Worm (Caenorhabditis elegans) whole organism, L4/young adult: Measurements from ENCODE around the gene C13A2.10.
"Not testable (repeated sequence)": the region's sequence is repeated elsewhere in the genome, so short reads cannot be mapped to it uniquely, and the experiment has no call there.

Experiments used
- W03F9.2 ChIP-seq: fragments of 150-350 bp; optimal IDR thresholded peaks from 2 replicates; lab custom pipeline; 2014; ENCODE audit warnings: missing biosample characterization, missing genetic modification characterization
- dao-5 ChIP-seq: sonication (generic microtip); optimal IDR thresholded peaks from 2 replicates; lab custom pipeline; 2016; ENCODE audit warnings: missing genotype, missing genetic modification characterization, moderate library complexity, missing compliant biosample characterization
- him-1 ChIP-seq: sonication (generic microtip); optimal IDR thresholded peaks from 2 replicates; lab custom pipeline; 2016; ENCODE audit warnings: missing genotype, missing genetic modification reagents, missing genetic modification characterization, missing compliant biosample characterization

Gene C13A2.10

DNA sequence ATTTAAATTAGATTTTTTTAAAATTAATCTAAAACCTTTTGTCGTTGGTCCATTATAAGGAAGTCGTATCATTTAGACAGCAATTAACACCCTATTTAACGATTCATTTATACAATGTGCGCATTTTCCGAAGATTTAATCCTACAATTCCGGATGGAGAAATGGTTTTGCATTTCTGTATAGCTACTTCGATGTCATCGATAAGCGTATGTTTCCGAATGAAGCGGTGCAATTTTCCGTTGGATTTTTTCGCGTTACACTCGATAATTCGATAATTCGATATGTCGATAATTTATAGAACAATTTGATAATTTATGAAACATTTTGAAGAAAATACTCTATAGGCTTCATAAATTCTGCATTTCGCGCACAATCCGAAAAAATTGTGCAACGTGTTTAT lies at the start of gene C13A2.10:
C13A2.10 (minus strand) TSS at position 101 of the 400 bp plus-strand sequence.
- TF ChIP-seq W03F9.2 (no peak), him-1 (tag; lab: Kevin White, UChicago) (no peak)

DNA sequence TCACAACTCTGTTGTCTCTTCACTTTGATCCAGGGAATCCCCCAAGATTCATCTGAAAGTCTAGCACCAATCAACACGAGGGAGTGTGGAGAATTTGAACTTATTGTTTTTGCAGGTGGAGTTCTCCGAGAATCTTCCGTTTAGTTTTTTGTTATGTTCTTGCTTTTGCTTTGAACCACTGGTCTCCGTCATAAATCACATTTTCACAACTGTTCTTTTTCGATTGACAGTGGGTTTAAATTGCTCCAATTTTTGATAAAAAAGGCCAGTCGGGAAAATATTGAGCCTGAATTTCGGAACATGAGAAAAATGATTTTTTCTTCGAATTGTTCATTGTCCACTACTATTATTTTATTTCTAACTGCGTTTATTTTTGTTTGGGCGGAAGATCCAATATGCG lies 47.0 kb upstream of the C13A2.10 start, which contains the start of gene F10G2.10:
F10G2.10 (plus strand) TSS at position 301 of the 400 bp plus-strand sequence.
- no peak for TF ChIP-seq him-1 (tag; lab: Kevin White, UChicago)
- no peak for TF ChIP-seq W03F9.2

DNA sequence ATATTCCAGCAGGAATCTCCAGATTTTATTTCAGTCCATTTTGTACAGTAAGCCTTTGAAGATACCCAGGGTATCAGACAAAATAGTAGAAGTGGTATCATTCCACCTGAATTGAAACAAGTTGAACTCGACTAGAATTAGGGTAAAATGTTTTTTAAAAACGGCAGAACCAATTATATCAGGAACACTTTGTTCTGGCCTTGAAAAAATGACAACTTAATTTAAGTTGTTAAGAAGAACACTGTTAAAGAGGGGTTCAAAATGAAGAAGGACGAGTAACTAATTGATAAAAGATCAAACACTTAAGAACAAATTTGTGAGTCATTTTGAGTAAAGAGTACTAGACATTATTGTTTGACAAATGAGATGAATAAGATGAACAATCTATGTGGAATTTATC lies 46.0 kb upstream of the C13A2.10 start, which contains the start of gene lmd-4:
lmd-4 (minus strand) TSS at position 101 of the 400 bp plus-strand sequence.
- TF ChIP-seq W03F9.2: no peak
- no peak for TF ChIP-seq him-1 (tag; lab: Kevin White, UChicago)
- no peak for TF ChIP-seq dao-5 (tag; lab: Kevin White, UChicago)

DNA sequence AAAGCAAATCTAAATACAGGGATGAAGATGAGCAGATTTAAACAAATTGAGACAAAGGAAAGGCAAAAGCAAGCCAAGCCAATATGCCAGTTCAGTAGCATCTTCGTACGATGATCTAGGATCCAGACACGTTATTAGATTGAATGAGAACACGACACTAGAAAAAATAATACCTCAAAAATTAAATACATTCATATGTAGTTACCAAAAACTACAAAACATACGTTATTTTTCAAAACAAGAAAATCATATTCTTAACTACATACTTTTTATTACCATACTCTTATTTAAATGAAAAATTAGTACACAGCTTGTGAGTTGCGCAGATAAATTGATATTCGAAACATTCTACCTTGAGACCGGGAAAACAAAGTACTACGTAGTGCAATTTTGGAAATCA lies 38.3 kb upstream of the C13A2.10 start, which contains the start of gene srx-6:
srx-6 (minus strand) TSS at position 101 of the 400 bp plus-strand sequence.
- no peak for TF ChIP-seq dao-5 (tag; lab: Kevin White, UChicago)
- no peak for TF ChIP-seq him-1 (tag; lab: Kevin White, UChicago)
- no peak for TF ChIP-seq W03F9.2

DNA sequence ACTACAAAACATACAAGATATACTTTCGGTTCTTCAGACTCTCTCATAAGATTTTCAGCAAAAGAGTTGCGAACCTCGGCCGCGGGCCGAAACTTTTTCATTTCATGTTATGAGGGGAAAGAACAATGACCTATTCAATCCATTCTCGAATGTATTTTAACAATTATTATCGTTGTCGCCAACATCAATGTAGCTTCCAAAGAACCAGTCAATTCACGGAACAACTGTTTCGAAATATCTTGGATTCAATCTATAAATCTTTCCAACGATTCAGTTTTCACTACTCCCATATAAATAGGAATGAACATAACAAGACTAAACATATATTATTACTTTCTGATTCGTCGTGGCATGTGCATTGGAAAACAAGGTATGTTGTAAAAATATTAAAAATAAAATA lies 32.2 kb upstream of the C13A2.10 start, which contains the start of gene F07G11.1:
F07G11.1 (plus strand) TSS at position 301 of the 400 bp plus-strand sequence.
- TF ChIP-seq dao-5 (tag; lab: Kevin White, UChicago) (no peak), W03F9.2 (no peak), him-1 (tag; lab: Kevin White, UChicago) (no peak)

DNA sequence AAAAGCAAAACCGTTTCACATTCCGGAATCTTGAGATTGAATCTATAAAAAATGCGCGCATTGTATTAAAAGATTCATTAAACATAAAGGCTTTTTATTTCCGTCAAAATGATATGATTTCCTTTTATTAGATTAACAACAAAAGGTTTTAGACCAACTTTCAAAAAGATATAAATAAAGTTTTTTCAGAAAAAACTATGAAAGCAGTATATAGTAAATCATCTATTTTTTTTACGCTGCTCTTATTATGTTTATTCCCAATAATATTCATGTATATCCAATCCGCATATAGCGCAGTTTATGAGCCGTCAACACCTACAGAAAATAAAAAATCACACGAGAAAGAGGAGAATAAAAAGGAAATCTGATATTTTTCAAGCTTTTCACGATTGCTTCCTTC lies 29.6 kb upstream of the C13A2.10 start, which contains the start of gene F07G11.2:
F07G11.2 (plus strand) TSS at position 301 of the 400 bp plus-strand sequence.
- not testable (repeated sequence) for TF ChIP-seq him-1 (tag; lab: Kevin White, UChicago); dao-5 (tag; lab: Kevin White, UChicago); W03F9.2

DNA sequence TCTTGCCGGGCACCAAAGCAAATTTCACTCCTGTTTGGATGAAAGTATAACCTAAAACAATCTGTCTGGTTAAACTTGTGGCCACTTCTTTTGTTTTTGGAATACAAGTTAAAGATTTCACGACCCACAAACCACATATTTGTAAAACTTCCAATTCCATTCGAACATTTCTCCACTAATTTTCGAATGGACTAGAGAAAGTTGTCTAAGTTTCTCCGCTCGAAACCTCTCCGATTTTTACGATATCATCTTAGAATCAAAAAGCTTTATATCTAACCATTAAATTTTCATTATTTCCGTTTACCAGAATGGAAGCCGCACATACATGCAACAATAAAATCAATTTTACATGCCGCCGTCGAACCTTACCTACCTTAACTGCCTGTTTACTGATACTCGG lies 23.6 kb upstream of the C13A2.10 start, which contains the start of gene F07G11.3:
F07G11.3 (plus strand) TSS at position 301 of the 400 bp plus-strand sequence.
- no peak for TF ChIP-seq him-1 (tag; lab: Kevin White, UChicago)
- TF ChIP-seq W03F9.2: no peak
- TF ChIP-seq dao-5 (tag; lab: Kevin White, UChicago): no peak

DNA sequence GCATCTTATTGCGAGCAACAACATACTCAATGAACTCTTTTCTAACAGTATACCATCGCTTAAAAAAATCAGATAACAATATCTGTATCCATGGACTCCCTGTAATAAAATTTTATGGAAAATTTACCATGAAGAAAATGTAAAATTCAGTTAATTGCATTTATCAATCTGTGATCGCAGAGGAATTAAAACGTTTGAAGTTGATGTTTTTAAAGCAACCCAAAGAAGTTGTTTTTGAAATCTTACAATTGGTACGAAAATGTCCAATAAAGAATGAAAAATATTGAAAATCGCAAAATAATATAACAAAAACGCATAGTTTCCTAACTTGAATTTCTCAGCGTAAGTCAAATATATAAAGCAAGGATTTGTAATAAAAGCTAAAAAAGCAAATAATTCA lies 22.4 kb upstream of the C13A2.10 start, which contains the start of gene srj-32:
srj-32 (minus strand) TSS at position 101 of the 400 bp plus-strand sequence.
- TF ChIP-seq W03F9.2 (no peak), him-1 (tag; lab: Kevin White, UChicago) (no peak), dao-5 (tag; lab: Kevin White, UChicago) (no peak)

DNA sequence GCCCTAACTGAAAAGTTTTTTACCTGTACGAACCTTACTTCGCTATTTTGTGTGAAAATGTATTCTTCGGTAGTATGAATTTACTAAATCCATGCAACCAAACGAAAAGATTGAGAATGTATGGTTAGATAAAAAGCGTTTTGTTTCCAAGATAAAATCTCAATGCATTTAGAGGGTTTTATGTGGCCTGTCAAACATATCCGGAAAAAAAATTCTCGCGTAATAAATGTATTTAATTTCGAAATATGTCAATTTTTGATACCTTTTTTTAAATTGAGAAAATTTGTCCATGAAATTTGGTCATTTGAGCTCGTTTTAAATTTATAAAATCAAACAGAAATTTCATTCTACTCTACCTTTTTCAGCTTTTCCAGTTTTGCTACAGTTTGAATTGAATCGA lies 20.4 kb upstream of the C13A2.10 start, which contains the start of gene F07G11.4:
F07G11.4 (minus strand) TSS at position 101 of the 400 bp plus-strand sequence.
- TF ChIP-seq dao-5 (tag; lab: Kevin White, UChicago) (no peak), W03F9.2 (no peak), him-1 (tag; lab: Kevin White, UChicago) (no peak)

DNA sequence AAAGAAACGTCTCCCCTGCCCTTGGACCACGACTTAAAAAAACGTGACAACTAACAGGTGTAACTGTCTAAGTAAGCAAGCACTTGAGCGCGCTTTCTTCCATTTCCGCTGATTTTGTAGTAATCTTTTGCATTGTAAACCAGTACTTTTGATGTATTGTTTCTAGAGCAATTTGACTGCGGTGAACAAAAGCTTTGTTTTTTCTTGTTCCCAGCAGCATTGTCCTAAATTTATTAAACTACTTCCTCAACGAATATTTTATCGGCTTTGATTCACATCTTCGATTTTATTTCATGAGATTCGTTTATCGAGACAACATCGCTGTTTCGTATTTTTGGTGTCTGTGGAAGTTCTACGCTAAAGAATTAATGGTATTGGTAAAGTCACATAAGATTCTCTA lies 13.8 kb upstream of the C13A2.10 start, which contains the start of gene C13A2.1:
C13A2.1 (plus strand) TSS at position 301 of the 400 bp plus-strand sequence.
- TF ChIP-seq dao-5 (tag; lab: Kevin White, UChicago) (no peak), W03F9.2 (no peak), him-1 (tag; lab: Kevin White, UChicago) (no peak)

DNA sequence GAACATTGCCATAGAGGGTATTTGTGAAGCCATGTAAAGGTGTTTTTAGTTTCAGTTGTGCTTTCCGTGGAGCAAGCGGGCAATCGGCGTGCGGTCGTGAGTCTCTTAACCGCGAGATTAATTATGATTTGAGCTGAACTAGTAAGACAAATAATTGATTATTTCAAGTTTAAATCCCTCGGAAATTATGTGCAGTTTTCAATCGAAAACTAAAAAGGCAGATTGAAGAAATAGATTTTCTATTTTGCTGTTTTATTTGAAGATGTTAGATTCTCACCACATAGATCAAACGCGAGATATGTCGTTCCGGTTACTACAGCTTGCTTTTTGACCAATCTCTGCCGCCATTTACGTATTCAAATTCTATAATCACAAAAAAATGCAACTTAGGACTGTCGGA lies 7.1 kb upstream of the C13A2.10 start, which contains the start of gene C13A2.3:
C13A2.3 (plus strand) TSS at position 301 of the 400 bp plus-strand sequence.
- TF ChIP-seq him-1 (tag; lab: Kevin White, UChicago): no peak

DNA sequence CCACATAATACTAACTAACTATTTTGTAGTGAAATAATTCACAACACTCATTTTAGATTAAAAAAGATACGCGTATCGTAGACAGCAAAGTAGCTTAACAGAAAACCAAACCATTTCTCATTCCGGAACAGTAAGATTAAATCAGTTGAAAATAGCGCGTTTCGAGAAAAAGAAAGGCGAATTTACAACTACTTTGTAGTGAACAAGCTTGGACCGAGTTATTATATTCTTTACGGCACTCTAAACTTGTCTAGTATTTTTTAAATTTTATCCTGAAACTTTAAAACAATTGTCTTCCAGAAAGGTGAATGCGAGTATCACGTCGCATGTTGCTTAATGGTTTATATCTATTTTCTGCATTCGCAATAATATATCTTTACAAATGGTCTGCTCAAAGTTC lies 4.2 kb upstream of the C13A2.10 start, which contains the start of gene C13A2.4:
C13A2.4 (plus strand) TSS at position 301 of the 400 bp plus-strand sequence.
- no peak for TF ChIP-seq him-1 (tag; lab: Kevin White, UChicago)
- no peak for TF ChIP-seq dao-5 (tag; lab: Kevin White, UChicago)
- no peak for TF ChIP-seq W03F9.2

DNA sequence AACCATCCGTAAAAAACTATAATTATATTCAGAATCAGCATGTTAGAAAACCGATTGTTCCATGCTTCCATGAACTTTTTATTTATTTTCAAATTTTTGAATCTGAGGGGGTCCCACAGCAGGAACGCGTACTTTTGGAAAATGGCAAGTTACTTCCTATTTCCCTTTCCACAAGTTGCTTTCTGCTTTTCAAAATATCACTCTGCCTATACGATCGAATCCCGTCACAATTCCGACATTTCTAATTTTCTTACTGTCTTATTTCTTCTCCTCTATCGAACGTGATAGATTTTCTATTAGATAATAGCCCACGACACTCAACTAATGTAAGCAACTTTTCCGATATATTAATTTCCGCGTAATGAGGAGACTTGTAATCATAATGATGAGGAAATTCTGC lies 599 bp upstream of the C13A2.10 start, which contains the start of gene C13A2.5:
C13A2.5 (plus strand) TSS at position 301 of the 400 bp plus-strand sequence.
- TF ChIP-seq him-1 (tag; lab: Kevin White, UChicago) (no peak), W03F9.2 (no peak), dao-5 (tag; lab: Kevin White, UChicago) (no peak)

DNA sequence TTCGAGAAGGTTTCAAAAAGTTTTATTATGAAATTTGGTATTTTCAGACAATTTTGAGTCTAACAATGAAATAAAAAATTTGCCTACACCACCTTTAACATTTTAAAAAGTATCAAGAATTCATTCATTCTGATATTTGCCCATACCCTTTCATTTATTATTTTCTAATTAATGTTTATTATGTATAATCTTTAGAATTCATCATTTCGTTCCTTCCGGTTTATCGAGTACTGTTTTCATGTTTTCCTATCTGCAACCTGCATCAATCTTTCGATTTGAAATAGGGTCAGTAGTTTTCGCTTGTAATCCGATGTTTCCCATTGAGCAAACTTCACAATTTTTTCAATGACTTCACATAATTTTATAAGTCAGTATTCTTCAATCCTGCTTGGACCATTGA lies 5.5 kb downstream of the C13A2.10 start, which contains the start of gene C13A2.6:
C13A2.6 (plus strand) TSS at position 301 of the 400 bp plus-strand sequence.
- TF ChIP-seq dao-5 (tag; lab: Kevin White, UChicago) (no peak), him-1 (tag; lab: Kevin White, UChicago) (no peak), W03F9.2 (no peak)
